Fruit fly (Drosophila melanogaster): Measurements from ENCODE around the gene CG11373.
A peak's percentile ranks its signal among the peaks of the same experiment; 100 is the strongest.

CG11373 gene

DNA sequence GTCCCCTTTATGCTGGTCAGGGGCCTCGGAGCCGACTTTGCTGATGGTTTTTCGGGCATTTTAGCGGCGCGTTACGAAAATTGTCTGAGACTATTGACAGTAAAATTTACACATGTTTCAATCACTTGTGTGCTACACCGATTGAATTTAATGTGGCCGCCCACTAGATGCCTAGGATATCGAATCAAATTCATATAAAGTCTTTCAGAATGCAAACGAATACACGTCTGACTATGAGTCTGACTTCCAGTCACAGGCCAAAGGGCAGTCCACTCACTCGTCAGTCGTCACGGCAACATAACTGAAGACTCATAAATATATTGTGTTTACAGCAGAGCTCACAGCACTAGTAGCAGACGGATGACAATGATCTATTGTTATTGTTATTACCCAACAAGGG lies at the start of gene CG11373:
Gene CG11373 (minus strand): TSS at position 101 of the 400 bp plus-strand sequence.
- no peak for TF ChIP-seq CG4730 (GFP tag; IDR thresholded peaks at IDR 0.05)

DNA sequence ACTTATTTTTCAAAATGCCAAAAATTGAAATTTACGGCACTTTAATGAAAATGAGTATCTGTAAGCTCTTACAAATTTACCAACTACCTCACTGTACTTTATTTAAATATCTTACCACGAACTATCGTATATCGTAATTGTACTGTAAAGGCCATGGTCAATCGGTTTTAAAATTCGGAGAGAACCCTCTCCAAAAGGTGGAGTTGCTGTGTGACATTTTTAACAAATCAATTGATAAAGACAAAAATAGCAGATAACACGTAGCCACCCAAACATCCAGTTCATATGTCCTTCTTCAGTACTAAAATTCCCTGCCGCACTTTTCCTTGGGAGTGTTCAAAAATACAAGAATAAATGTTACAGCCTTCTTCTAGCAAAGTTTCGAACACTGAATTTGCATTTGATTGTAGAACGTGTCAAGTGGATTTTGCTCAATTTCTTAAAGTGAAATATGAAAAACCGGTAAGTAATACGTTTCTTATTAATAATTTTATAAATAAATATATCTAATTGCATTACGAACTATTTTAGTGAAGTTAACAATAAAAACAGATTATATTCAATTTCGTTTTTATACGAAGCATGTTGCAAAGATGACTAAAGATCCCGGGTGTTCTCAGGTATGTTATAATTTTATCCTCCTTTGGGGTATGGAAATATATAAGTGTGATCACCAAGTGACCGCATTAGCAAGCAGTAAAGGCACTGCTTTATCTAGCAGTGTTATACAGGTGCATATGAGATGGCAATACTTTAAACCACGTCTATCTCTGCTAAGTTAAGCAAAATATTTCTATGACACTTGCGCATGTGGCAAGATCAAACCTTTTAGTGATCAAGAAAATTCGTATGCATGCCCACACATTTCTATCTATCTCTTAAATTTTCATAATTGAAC lies 49.0 kb upstream of the CG11373 start:
- TF ChIP-seq Lhr (GFP tag; optimal IDR thresholded peaks at IDR 0.05), result peak; percentile 41
- TF ChIP-seq CG16813 (GFP tag; IDR thresholded peaks at IDR 0.05; ENCODE audit: partially characterized antibody), result peak; percentile 31; the same call in 1 of the 3 replicates
- TF ChIP-seq CG31365 (tag; optimal IDR thresholded peaks at IDR 0.05), result peak; percentile 71
- TF ChIP-seq Lim3 (GFP tag; IDR thresholded peaks at IDR 0.05), result no peak
- no peak for TF ChIP-seq CG10654 (GFP tag; optimal IDR thresholded peaks at IDR 0.05)
- peak; percentile 91 for TF ChIP-seq stwl (tag; optimal IDR thresholded peaks at IDR 0.05)
- peak; percentile 28 for TF ChIP-seq Myb (GFP tag; optimal IDR thresholded peaks at IDR 0.05)
- peak; percentile 49 for TF ChIP-seq Sry-δ (GFP tag; optimal IDR thresholded peaks at IDR 0.05)
- TF ChIP-seq nmo (GFP tag; optimal IDR thresholded peaks at IDR 0.05), result peak; percentile 9
- TF ChIP-seq vnd (GFP tag; IDR thresholded peaks at IDR 0.05; ENCODE audit: partially characterized antibody), result peak; percentile 28; the same call in 1 of the 3 replicates
- TF ChIP-seq CG14667 (GFP tag; IDR thresholded peaks at IDR 0.05), result no peak
- TF ChIP-seq pita (GFP tag; optimal IDR thresholded peaks at IDR 0.05), result peak; percentile 45
- TF ChIP-seq Dref (GFP tag; IDR thresholded peaks at IDR 0.05), result peak; percentile 49
- no peak for TF ChIP-seq D19B (GFP tag; optimal IDR thresholded peaks at IDR 0.05)
- TF ChIP-seq CTCF (GFP tag; optimal IDR thresholded peaks at IDR 0.05), result peak; percentile 87
- no peak for TF ChIP-seq CG11398 (GFP tag; optimal IDR thresholded peaks at IDR 0.05)
- TF ChIP-seq CG8290 (GFP tag; optimal IDR thresholded peaks at IDR 0.05), result peak; percentile 4
- TF ChIP-seq CG8290 (tag; optimal IDR thresholded peaks at IDR 0.05), result peak in 1 of 2 experiments; percentile 1
- TF ChIP-seq Neu2 (GFP tag; optimal IDR thresholded peaks at IDR 0.05; ENCODE audit: borderline replicate concordance), result peak; percentile 80
- TF ChIP-seq Dp (GFP tag; optimal IDR thresholded peaks at IDR 0.05), result peak; percentile 18
- peak; percentile 56 for TF ChIP-seq BEAF-32 (GFP tag; optimal IDR thresholded peaks at IDR 0.05)
- peak; percentile 66 for TF ChIP-seq CG10267 (tag; optimal IDR thresholded peaks at IDR 0.05)
- no peak for TF ChIP-seq CG31388 (GFP tag; optimal IDR thresholded peaks at IDR 0.05)
- peak; percentile 34 for TF ChIP-seq sens (GFP tag)
- peak; percentile 47 for TF ChIP-seq gfzf (GFP tag; optimal IDR thresholded peaks at IDR 0.05)
- TF ChIP-seq CG13287 (GFP tag; IDR thresholded peaks at IDR 0.05; ENCODE audit: partially characterized antibody), result peak; percentile 30
- TF ChIP-seq phol (tag; optimal IDR thresholded peaks at IDR 0.05), result peak; percentile 12
- TF ChIP-seq E2f2 (GFP tag; IDR thresholded peaks at IDR 0.05), result peak; percentile 43; the same call in 1 of the 2 replicates
- TF ChIP-seq CG7357 (GFP tag; IDR thresholded peaks at IDR 0.05), result no peak
- TF ChIP-seq pzg (GFP tag; optimal IDR thresholded peaks at IDR 0.05), result peak; percentile 18
- peak; percentile 21 for TF ChIP-seq CG1603 (tag; optimal IDR thresholded peaks at IDR 0.05)
- TF ChIP-seq Scr (GFP tag; IDR thresholded peaks at IDR 0.05; ENCODE audit: partially characterized antibody), result peak; percentile 53
- peak; percentile 77 for TF ChIP-seq Dip2 (GFP tag; IDR thresholded peaks at IDR 0.05)
- TF ChIP-seq CG2116 (GFP tag; optimal IDR thresholded peaks at IDR 0.05), result peak; percentile 8
- no peak for TF ChIP-seq CG17912 (GFP tag; optimal IDR thresholded peaks at IDR 0.05)
- TF ChIP-seq Dfd (GFP tag; optimal IDR thresholded peaks at IDR 0.05), result no peak
- TF ChIP-seq Dll (GFP tag; IDR thresholded peaks at IDR 0.05; ENCODE audit: partially characterized antibody), result peak; percentile 52; the same call in 2 of the 4 replicates
- TF ChIP-seq CG6791 (GFP tag; IDR thresholded peaks at IDR 0.05; ENCODE audit: partially characterized antibody), result peak; percentile 57; the same call in 1 of the 3 replicates

Measured in whole organism, embryonic.